Worm (Caenorhabditis elegans) whole organism, L3 larva: ENCODE results near the gene Y61B8B.3.

Source experiments
- ZK546.5 ChIP-seq: sonication (generic microtip); optimal IDR thresholded peaks from 2 replicates; lab custom pipeline; 2017; ENCODE audit warnings: missing biosample characterization, missing genetic modification characterization
- aly-2 ChIP-seq: fragments of 150-350 bp; optimal IDR thresholded peaks from 2 replicates; lab custom pipeline; 2014; ENCODE audit warnings: missing biosample characterization, missing genetic modification characterization
- mml-1 ChIP-seq: fragments of 150-350 bp; sonication (generic microtip); optimal IDR thresholded peaks from 3 replicates; lab custom pipeline; 2014; ENCODE audit warnings: missing biosample characterization, missing genetic modification characterization
- nhr-43 ChIP-seq: sonication (generic microtip); optimal IDR thresholded peaks from 2 replicates; lab custom pipeline; 2016; ENCODE audit warnings: mild to moderate bottlenecking, missing genetic modification characterization, missing compliant biosample characterization; ENCODE audit not compliant: poor library complexity, severe bottlenecking
- ztf-11 ChIP-seq: fragments of 150-350 bp; optimal IDR thresholded peaks from 2 replicates; lab custom pipeline; 2014; ENCODE audit warnings: missing biosample characterization, missing genetic modification characterization

- no peak for TF ChIP-seq mml-1 (tag; lab: Kevin White, UChicago)
- TF ChIP-seq nhr-43 (tag; lab: Kevin White, UChicago): no peak
- TF ChIP-seq aly-2: no peak
- no peak for TF ChIP-seq ztf-11 (tag; lab: Kevin White, UChicago)
- TF ChIP-seq ZK546.5 (tag; lab: Kevin White, UChicago): no peak
Measured at ce11 chrV:17296443-17296842, 15.8 kb downstream of the Y61B8B.3 start.
